Worm (Caenorhabditis elegans): ENCODE results near the gene R11G11.16.

ce11 chrV:556055-556454 is 31.1 kb upstream of the R11G11.16 start, which contains the start of gene srx-8:
- TF ChIP-seq K09A11.1 (tag; optimal IDR thresholded peaks at IDR 0.05; ENCODE audit: insufficient read depth), result no peak
- no peak for TF ChIP-seq npax-4 (tag; optimal IDR thresholded peaks at IDR 0.05)
- no peak for TF ChIP-seq pha-4 (tag; optimal IDR thresholded peaks at IDR 0.05)
- TF ChIP-seq eyg-1 (tag; optimal IDR thresholded peaks at IDR 0.05), result no peak
- TF ChIP-seq rnt-1 (tag; optimal IDR thresholded peaks at IDR 0.05), result no peak
- no peak for TF ChIP-seq lin-11 (tag; optimal IDR thresholded peaks at IDR 0.05)
- TF ChIP-seq elt-2 (tag; optimal IDR thresholded peaks at IDR 0.05), result no peak
- no peak for TF ChIP-seq ceh-34 (tag; optimal IDR thresholded peaks at IDR 0.05)
- TF ChIP-seq pqm-1 (tag; optimal IDR thresholded peaks at IDR 0.05), result no peak
- no peak for TF ChIP-seq ztf-16 (tag; optimal IDR thresholded peaks at IDR 0.05)
- TF ChIP-seq dmd-4 (tag; optimal IDR thresholded peaks at IDR 0.05; ENCODE audit: borderline replicate concordance), result no peak
- no peak for TF ChIP-seq pat-9 (tag; optimal IDR thresholded peaks at IDR 0.05)
- TF ChIP-seq sox-4 (tag; optimal IDR thresholded peaks at IDR 0.05), result no peak

All from whole organism, late embryonic.